Fruit fly (Drosophila melanogaster) Kc167 (cell line): ENCODE measurements around the gene lft.

Source experiments
- Sin3A ChIP-seq: fragments of >200 bp; optimal IDR thresholded peaks from 2 replicates; lab custom pipeline; 2018; ENCODE audit warnings: missing external identifiers
- h ChIP-seq: fragments of >200 bp; optimal IDR thresholded peaks from 3 replicates; lab custom pipeline; 2018; ENCODE audit warnings: missing external identifiers

DNA sequence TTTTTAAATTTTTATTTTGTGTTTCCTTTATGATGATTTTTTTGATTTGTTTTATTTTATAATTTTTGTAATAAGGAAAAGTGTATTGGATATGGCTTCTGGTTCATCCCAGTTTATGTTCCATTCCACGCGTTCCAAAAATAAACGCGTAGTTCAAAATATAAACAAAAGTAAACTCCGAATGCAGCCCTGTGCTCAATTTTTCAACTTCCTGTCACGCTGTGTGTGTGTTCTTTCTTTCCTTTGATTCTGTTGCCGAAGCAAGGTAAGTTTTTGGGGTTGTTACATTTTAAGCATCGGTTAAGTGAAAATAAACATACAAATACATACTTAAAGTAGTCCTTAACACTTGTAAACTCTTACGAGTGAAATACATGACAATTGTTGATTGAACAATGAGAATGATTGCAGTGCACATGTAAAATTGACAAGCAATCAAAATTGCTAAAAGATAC is 43.9 kb downstream of the lft start, which contains the start of the genes Ip259 and RpS27A:
- TF ChIP-seq h (lab: Kevin White, UChicago) (no peak), Sin3A (lab: Kevin White, UChicago) (no peak)
